Worm (Caenorhabditis elegans) whole organism, early embryonic: Measurements from ENCODE around the gene C52A11.3.

Experiments used
- F13C5.2 ChIP-seq: sonication (generic microtip); optimal IDR thresholded peaks from 2 replicates; lab custom pipeline; 2017; ENCODE audit warnings: mild to moderate bottlenecking, missing genetic modification characterization, inconsistent platforms, missing compliant biosample characterization
- ama-1 ChIP-seq: fragments of 150-350 bp; optimal IDR thresholded peaks from 2 replicates; lab custom pipeline; 2014
- ceh-36 ChIP-seq: sonication (generic microtip); optimal IDR thresholded peaks from 2 replicates; lab custom pipeline; 2016; ENCODE audit warnings: missing genetic modification characterization, inconsistent platforms, missing compliant biosample characterization
- ets-7 ChIP-seq: sonication (generic microtip); optimal IDR thresholded peaks from 2 replicates; lab custom pipeline; 2016; ENCODE audit warnings: missing genotype, missing genetic modification characterization, missing compliant biosample characterization
- flt-1 ChIP-seq: fragments of 200-800 bp; sonication (Bioruptor generic); IDR thresholded peaks from 2 replicates; pipeline ENCODE4 v1.3.6; 2022; ENCODE audit warnings: missing genetic modification characterization, missing compliant biosample characterization
- hnd-1 ChIP-seq: sonication (generic microtip); optimal IDR thresholded peaks from 2 replicates; lab custom pipeline; 2016; ENCODE audit warnings: missing genetic modification characterization, missing compliant biosample characterization
- scrt-1 ChIP-seq: fragments of 200-800 bp; sonication (Bioruptor generic); IDR thresholded peaks from 2 replicates; pipeline ENCODE4 v1.3.6; 2022; ENCODE audit warnings: missing genetic modification characterization, missing compliant biosample characterization
- tra-4 ChIP-seq: sonication (generic microtip); optimal IDR thresholded peaks from 2 replicates; lab custom pipeline; 2017; ENCODE audit warnings: missing genetic modification characterization, missing compliant biosample characterization

- TF ChIP-seq ceh-36, result no peak
- no peak for TF ChIP-seq scrt-1 (GFP tag; lab: Robert Waterston, UW)
- no peak for TF ChIP-seq hnd-1
- no peak for TF ChIP-seq ama-1 (lab: Kevin White, UChicago)
- no peak for TF ChIP-seq F13C5.2 (tag; lab: Kevin White, UChicago)
- no peak for TF ChIP-seq ets-7 (tag; lab: Kevin White, UChicago)
- TF ChIP-seq tra-4, result no peak
- TF ChIP-seq flt-1 (GFP tag; lab: Robert Waterston, UW), result no peak
Observed at ce11 chrII:10704575-10705170, 32.5 kb upstream of the C52A11.3 start, which contains the start of gene col-39.
